Fruit fly (Drosophila melanogaster) whole organism, embryonic: ENCODE results near the gene CG32436.
A peak's percentile ranks its signal among the peaks of the same experiment; 100 is the strongest.

Source experiments
- Ada2b ChIP-seq: fragments of 200-800 bp; sonication (Bioruptor generic); IDR thresholded peaks from 2 replicates; pipeline ENCODE4 v1.3.6; 2022; ENCODE audit warnings: missing biosample characterization, missing genetic modification characterization
- Atf6 ChIP-seq: fragments of 200-800 bp; sonication (Bioruptor generic); IDR thresholded peaks from 2 replicates; pipeline ENCODE4 v1.3.6; 2022; ENCODE audit warnings: missing biosample characterization, missing genetic modification characterization
- C15 ChIP-seq: fragments of 200-800 bp; sonication (Bioruptor generic); IDR thresholded peaks from 3 replicates; pipeline ENCODE4 v1.3.6; 2022; ENCODE audit warnings: missing biosample characterization, missing genetic modification characterization
- CG10462 ChIP-seq: fragments of 200-800 bp; sonication (Bioruptor generic); optimal IDR thresholded peaks from 2 replicates; lab custom pipeline; 2016; ENCODE audit warnings: missing biosample characterization, missing genetic modification characterization
- CG12659 ChIP-seq: fragments of 200-800 bp; sonication (Bioruptor generic); optimal IDR thresholded peaks from 3 replicates; lab custom pipeline; 2017; ENCODE audit warnings: mild to moderate bottlenecking, missing biosample characterization, missing genetic modification reagents, missing genetic modification characterization
- CG13123 ChIP-seq: fragments of 200-800 bp; sonication (Bioruptor generic); optimal IDR thresholded peaks from 2 replicates; lab custom pipeline; 2016; ENCODE audit warnings: missing biosample characterization, missing genetic modification characterization
- CG13296 ChIP-seq: fragments of 200-800 bp; sonication (Bioruptor generic); optimal IDR thresholded peaks from 3 replicates; lab custom pipeline; 2018; ENCODE audit warnings: missing biosample characterization, mild to moderate bottlenecking, missing genetic modification characterization
- CG1529 ChIP-seq: fragments of 200-800 bp; sonication (Bioruptor generic); optimal IDR thresholded peaks from 3 replicates; lab custom pipeline; 2018; ENCODE audit warnings: missing biosample characterization, missing genetic modification characterization
- CG2129 ChIP-seq: fragments of 200-800 bp; sonication (Bioruptor generic); IDR thresholded peaks from 2 replicates; pipeline ENCODE4 v1.3.6; 2022; ENCODE audit warnings: missing biosample characterization, missing genetic modification characterization; ENCODE audit not compliant: partially characterized antibody
- CG32532 ChIP-seq: fragments of 200-800 bp; sonication (Bioruptor generic); IDR thresholded peaks from 2 replicates; pipeline ENCODE4 v1.3.6; 2022; ENCODE audit warnings: missing biosample characterization, missing genetic modification characterization
- CG33213 ChIP-seq: fragments of 200-800 bp; sonication (Bioruptor generic); optimal IDR thresholded peaks from 3 replicates; lab custom pipeline; 2016; ENCODE audit warnings: missing biosample characterization, missing genetic modification characterization
- CG4424 ChIP-seq: fragments of 200-800 bp; sonication (Bioruptor generic); optimal IDR thresholded peaks from 3 replicates; lab custom pipeline; 2016; ENCODE audit warnings: missing biosample characterization, missing genetic modification characterization
- CG6689 ChIP-seq: fragments of 200-800 bp; sonication (Bioruptor generic); IDR thresholded peaks from 2 replicates; pipeline ENCODE4 v1.3.6; 2022; ENCODE audit warnings: missing biosample characterization, missing genetic modification characterization
- CG8281 ChIP-seq: fragments of 200-800 bp; sonication (Bioruptor generic); optimal IDR thresholded peaks from 2 replicates; lab custom pipeline; 2018; ENCODE audit warnings: missing biosample characterization, mild to moderate bottlenecking, missing genetic modification characterization, moderate library complexity
- D ChIP-seq, 2 experiments: fragments of 200-800 bp in 1 of 2; fragments of >200 bp in 1 of 2; sonication (Bioruptor generic) in 1 of 2; optimal IDR thresholded peaks; 2 replicates in 1 of 2; 3 replicates in 1 of 2; lab custom pipeline; 2017; ENCODE audit warnings: mild to moderate bottlenecking in 1 of 2, missing biosample characterization in 1 of 2, missing genetic modification characterization in 1 of 2, missing genetic modification reagents in 1 of 2
- Dip3 ChIP-seq: fragments of 200-800 bp; sonication (Bioruptor generic); optimal IDR thresholded peaks from 3 replicates; lab custom pipeline; 2016; ENCODE audit warnings: missing biosample characterization, missing genetic modification characterization
- Dll ChIP-seq: fragments of 200-800 bp; sonication (Bioruptor generic); IDR thresholded peaks from 4 replicates; pipeline ENCODE4 v1.3.6; 2022; ENCODE audit warnings: missing biosample characterization, missing genetic modification characterization; ENCODE audit not compliant: partially characterized antibody
- Doc2 ChIP-seq: fragments of 200-800 bp; sonication (Bioruptor generic); IDR thresholded peaks from 2 replicates; pipeline ENCODE4 v1.3.6; 2022; ENCODE audit warnings: missing biosample characterization, missing genetic modification characterization
- HHEX ChIP-seq: fragments of 200-800 bp; sonication (Bioruptor generic); optimal IDR thresholded peaks from 3 replicates; lab custom pipeline; 2017; ENCODE audit warnings: missing biosample characterization, mild to moderate bottlenecking, missing genetic modification characterization, missing genetic modification reagents
- HLH54F ChIP-seq: fragments of 200-800 bp; sonication (Bioruptor generic); optimal IDR thresholded peaks from 3 replicates; lab custom pipeline; 2016; ENCODE audit warnings: missing biosample characterization, missing genetic modification characterization
- Hmx ChIP-seq: fragments of 200-800 bp; sonication (Bioruptor generic); optimal IDR thresholded peaks from 2 replicates; lab custom pipeline; 2016; ENCODE audit warnings: missing biosample characterization, missing genetic modification characterization
- Hr51 ChIP-seq, 2 experiments: fragments of 200-800 bp; sonication (Bioruptor generic); optimal IDR thresholded peaks; 2 replicates in 1 of 2; 3 replicates in 1 of 2; lab custom pipeline; 2016 to 2018; ENCODE audit warnings: missing biosample characterization in 2 of 2, missing genetic modification characterization in 2 of 2, mild to moderate bottlenecking in 1 of 2, moderate library complexity in 1 of 2
- Lpt ChIP-seq: fragments of >200 bp; optimal IDR thresholded peaks from 2 replicates; lab custom pipeline; 2018; ENCODE audit warnings: missing biosample characterization, missing genetic modification characterization
- NK7.1 ChIP-seq: fragments of 200-800 bp; sonication (Bioruptor generic); optimal IDR thresholded peaks from 3 replicates; lab custom pipeline; 2016; ENCODE audit warnings: missing biosample characterization, missing genetic modification characterization
- Nf-YC ChIP-seq: fragments of 200-800 bp; optimal IDR thresholded peaks from 3 replicates; lab custom pipeline; 2019; ENCODE audit warnings: missing biosample characterization, mild to moderate bottlenecking, missing genetic modification characterization, moderate library complexity
- Oaz ChIP-seq: fragments of 200-800 bp; sonication (Bioruptor generic); IDR thresholded peaks from 2 replicates; pipeline ENCODE4 v1.3.6; 2022; ENCODE audit warnings: missing biosample characterization, missing genetic modification characterization
- Side ChIP-seq: fragments of 200-800 bp; sonication (Bioruptor generic); optimal IDR thresholded peaks from 2 replicates; lab custom pipeline; 2016; ENCODE audit warnings: missing biosample characterization, missing genetic modification characterization
- Sin3A ChIP-seq: fragments of >200 bp; optimal IDR thresholded peaks from 2 replicates; lab custom pipeline; 2018
- Six4 ChIP-seq: fragments of 200-800 bp; sonication (Bioruptor generic); optimal IDR thresholded peaks from 2 replicates; lab custom pipeline; 2016; ENCODE audit warnings: missing biosample characterization, missing genetic modification characterization
- Xbp1 ChIP-seq: fragments of 200-800 bp; sonication (Bioruptor generic); optimal IDR thresholded peaks from 3 replicates; lab custom pipeline; 2016; ENCODE audit warnings: missing biosample characterization, mild to moderate bottlenecking, missing genetic modification characterization
- abd-A ChIP-seq: fragments of 200-800 bp; sonication (Bioruptor generic); optimal IDR thresholded peaks from 3 replicates; lab custom pipeline; 2019; ENCODE audit warnings: missing biosample characterization, mild to moderate bottlenecking, missing genetic modification characterization, moderate library complexity
- bigmax ChIP-seq: fragments of 200-800 bp; sonication (Bioruptor generic); optimal IDR thresholded peaks from 2 replicates; lab custom pipeline; 2018; ENCODE audit warnings: missing biosample characterization, mild to moderate bottlenecking, missing genetic modification characterization
- chinmo ChIP-seq: fragments of 200-800 bp; sonication (Bioruptor generic); IDR thresholded peaks from 4 replicates; pipeline ENCODE4 v1.3.6; 2022; ENCODE audit warnings: missing biosample characterization, missing genetic modification characterization; ENCODE audit not compliant: partially characterized antibody
- chn ChIP-seq: fragments of 200-800 bp; sonication (Bioruptor generic); optimal IDR thresholded peaks from 2 replicates; lab custom pipeline; 2016; ENCODE audit warnings: missing biosample characterization, missing genetic modification characterization
- crp ChIP-seq, 2 experiments: fragments of 200-800 bp; sonication (Bioruptor generic); optimal IDR thresholded peaks; 2 replicates in 1 of 2; 3 replicates in 1 of 2; lab custom pipeline; 2017; ENCODE audit warnings: missing biosample characterization in 2 of 2, missing genetic modification characterization in 2 of 2, mild to moderate bottlenecking in 1 of 2, moderate library complexity in 1 of 2
- dm ChIP-seq: fragments of 200-800 bp; sonication (Bioruptor generic); optimal IDR thresholded peaks from 3 replicates; lab custom pipeline; 2016; ENCODE audit warnings: missing biosample characterization, missing genetic modification characterization
- dmrt99B ChIP-seq: fragments of 200-800 bp; sonication (Bioruptor generic); optimal IDR thresholded peaks from 2 replicates; lab custom pipeline; 2018; ENCODE audit warnings: missing biosample characterization, mild to moderate bottlenecking, missing genetic modification characterization, moderate library complexity
- emc ChIP-seq: fragments of 200-800 bp; sonication (Bioruptor generic); optimal IDR thresholded peaks from 2 replicates; lab custom pipeline; 2016; ENCODE audit warnings: missing biosample characterization, missing genetic modification characterization
- exex ChIP-seq: fragments of 200-800 bp; sonication (Bioruptor generic); optimal IDR thresholded peaks from 4 replicates; lab custom pipeline; 2018; ENCODE audit warnings: missing biosample characterization, mild to moderate bottlenecking, missing genetic modification characterization, moderate library complexity
- fru ChIP-seq: fragments of >200 bp; optimal IDR thresholded peaks from 2 replicates; lab custom pipeline; 2017
- hb ChIP-seq: fragments of 200-800 bp; sonication (Bioruptor generic); IDR thresholded peaks from 3 replicates; pipeline ENCODE4 v1.3.6; 2022; ENCODE audit warnings: missing biosample characterization, missing genetic modification characterization; ENCODE audit not compliant: partially characterized antibody
- knrl ChIP-seq: fragments of 200-800 bp; sonication (Bioruptor generic); IDR thresholded peaks from 3 replicates; pipeline ENCODE4 v1.3.6; 2022; ENCODE audit warnings: missing biosample characterization, missing genetic modification characterization; ENCODE audit not compliant: partially characterized antibody
- lmd ChIP-seq: fragments of 200-800 bp; sonication (Bioruptor generic); IDR thresholded peaks from 2 replicates; pipeline ENCODE4 v1.3.6; 2022; ENCODE audit warnings: missing biosample characterization, missing genetic modification characterization
- lola ChIP-seq, 3 experiments: fragments of >200 bp in 2 of 3; fragments of 200-800 bp in 1 of 3; sonication (Bioruptor generic) in 1 of 3; optimal IDR thresholded peaks; 2 replicates each; lab custom pipeline; 2017 to 2019; ENCODE audit warnings: missing biosample characterization in 3 of 3, missing genetic modification characterization in 3 of 3, mild to moderate bottlenecking in 1 of 3, moderate library complexity in 1 of 3
- org-1 ChIP-seq: fragments of 200-800 bp; sonication (Bioruptor generic); optimal IDR thresholded peaks from 2 replicates; lab custom pipeline; 2017; ENCODE audit warnings: missing biosample characterization, missing genetic modification characterization
- peb ChIP-seq: fragments of 200-800 bp; sonication (Bioruptor generic); IDR thresholded peaks from 2 replicates; pipeline ENCODE4 v1.3.6; 2022; ENCODE audit warnings: missing biosample characterization, missing genetic modification characterization
- sens ChIP-seq: fragments of 200-800 bp; sonication (Bioruptor generic); peaks from one replicate; lab custom pipeline; 2016; ENCODE audit warnings: missing biosample characterization, missing genetic modification characterization
- slp2 ChIP-seq: fragments of 200-800 bp; sonication (Bioruptor generic); optimal IDR thresholded peaks from 2 replicates; lab custom pipeline; 2016; ENCODE audit warnings: missing biosample characterization, missing genetic modification characterization
- sr ChIP-seq: fragments of 200-800 bp; sonication (Bioruptor generic); IDR thresholded peaks from 3 replicates; pipeline ENCODE4 v1.3.6; 2022; ENCODE audit warnings: missing biosample characterization, missing genetic modification characterization
- tio ChIP-seq: fragments of 200-800 bp; sonication (Bioruptor generic); optimal IDR thresholded peaks from 2 replicates; lab custom pipeline; 2017; ENCODE audit warnings: missing biosample characterization, missing genetic modification characterization, inconsistent platforms
- zf30C ChIP-seq: fragments of 200-800 bp; sonication (Bioruptor generic); optimal IDR thresholded peaks from 3 replicates; lab custom pipeline; 2018; ENCODE audit warnings: missing biosample characterization, mild to moderate bottlenecking, missing genetic modification characterization

CG32436 gene

dm6 chr3L:21382158-21382610 is 38.4 kb downstream of the CG32436 start, which contains the start of gene rgn (continued):
- TF ChIP-seq Hmx (no peak), Dll (GFP tag; lab: Robert Waterston, UW) (no peak), Hr51 (GFP tag; optimal IDR thresholded peaks at IDR 0.05; lab: Kevin White, UChicago) (peak in 1 of 2 experiments; percentile 88), org-1 (peak; percentile 66), CG10462 (GFP tag; lab: Kevin White, UChicago) (peak; percentile 41), Ada2b (GFP tag; lab: Robert Waterston, UW) (peak; percentile 81), sens (peak; percentile 55), Doc2 (GFP tag; lab: Robert Waterston, UW) (no peak), hb (GFP tag; lab: Robert Waterston, UW) (no peak), slp2 (GFP tag; lab: Kevin White, UChicago) (no peak), CG32532 (GFP tag; lab: Robert Waterston, UW) (peak; percentile 88), sr (GFP tag; lab: Robert Waterston, UW) (no peak; the same call in 2 of the 3 replicates), HLH54F (GFP tag; lab: Kevin White, UChicago) (peak; percentile 56), crp (GFP tag; optimal IDR thresholded peaks at IDR 0.05; lab: Kevin White, UChicago) (peak in 1 of 2 experiments; percentile 3), bigmax (GFP tag; lab: Kevin White, UChicago) (no peak), emc (GFP tag; lab: Kevin White, UChicago) (peak; percentile 23), CG4424 (GFP tag; lab: Kevin White, UChicago) (peak; percentile 71), exex (peak; percentile 42), lola (GFP tag; optimal IDR thresholded peaks at IDR 0.05; lab: Kevin White, UChicago) (no peak), knrl (GFP tag; lab: Robert Waterston, UW) (no peak), Dip3 (GFP tag; lab: Kevin White, UChicago) (peak; percentile 33), CG1529 (GFP tag; lab: Kevin White, UChicago) (no peak), CG33213 (GFP tag; lab: Kevin White, UChicago) (peak; percentile 11), Atf6 (GFP tag; lab: Robert Waterston, UW) (peak; percentile 73), abd-A (tag; lab: Kevin White, UChicago) (no peak), chinmo (GFP tag; lab: Robert Waterston, UW) (peak; percentile 87), D (optimal IDR thresholded peaks at IDR 0.05; lab: Kevin White, UChicago) (no peak), D (GFP tag; optimal IDR thresholded peaks at IDR 0.05; lab: Kevin White, UChicago) (peak; percentile 2), Lpt (no peak), chn (GFP tag; lab: Kevin White, UChicago) (no peak), lmd (GFP tag; lab: Robert Waterston, UW) (peak; percentile 77; the same call in 1 of the 2 replicates), Side (GFP tag; lab: Kevin White, UChicago) (peak; percentile 13), Oaz (GFP tag; lab: Robert Waterston, UW) (peak; percentile 33; the same call in 1 of the 2 replicates), peb (GFP tag; lab: Robert Waterston, UW) (no peak), Sin3A (lab: Kevin White, UChicago) (no peak), CG13123 (GFP tag; lab: Kevin White, UChicago) (peak; percentile 9), dmrt99B (tag; lab: Kevin White, UChicago) (peak; percentile 84), dm (GFP tag; lab: Kevin White, UChicago) (peak; percentile 10), NK7.1 (GFP tag; lab: Kevin White, UChicago) (peak; percentile 28), CG6689 (peak; percentile 75), CG2129 (GFP tag; lab: Robert Waterston, UW) (no peak), CG8281 (tag; lab: Kevin White, UChicago) (peak; percentile 50), Xbp1 (GFP tag; lab: Kevin White, UChicago) (peak; percentile 78), zf30C (GFP tag; lab: Kevin White, UChicago) (peak; percentile 60), Nf-YC (tag; lab: Kevin White, UChicago) (peak; percentile 63), C15 (GFP tag; lab: Robert Waterston, UW) (peak; percentile 63; the same call in 2 of the 3 replicates), CG13296 (peak; percentile 76), CG12659 (GFP tag; lab: Kevin White, UChicago) (peak; percentile 87), Six4 (GFP tag; lab: Kevin White, UChicago) (peak; percentile 31), tio (GFP tag; lab: Kevin White, UChicago) (peak; percentile 56), HHEX (GFP tag; lab: Kevin White, UChicago) (peak; percentile 82), fru (lab: Kevin White, UChicago) (no peak)
